Fruit fly (Drosophila melanogaster) whole organism, embryonic: ENCODE measurements around the gene loj.

Source experiments
- Ada2b ChIP-seq: fragments of 200-800 bp; sonication (Bioruptor generic); IDR thresholded peaks from 2 replicates; pipeline ENCODE4 v1.3.6; 2022; ENCODE audit warnings: missing biosample characterization, missing genetic modification characterization
- Asciz ChIP-seq: fragments of 200-800 bp; sonication (Bioruptor generic); optimal IDR thresholded peaks from 2 replicates; lab custom pipeline; 2017; ENCODE audit warnings: missing biosample characterization, mild to moderate bottlenecking, missing genetic modification characterization, missing genetic modification reagents
- CG10209 ChIP-seq: fragments of 200-800 bp; sonication (Bioruptor generic); optimal IDR thresholded peaks from 3 replicates; lab custom pipeline; 2017; ENCODE audit warnings: missing biosample characterization, mild to moderate bottlenecking, missing genetic modification characterization, missing genetic modification reagents
- CG1024 ChIP-seq: fragments of 200-800 bp; sonication (Bioruptor generic); IDR thresholded peaks from 2 replicates; pipeline ENCODE4 v1.3.6; 2022; ENCODE audit warnings: missing biosample characterization, missing genetic modification characterization
- CG10267 ChIP-seq: fragments of 200-800 bp; sonication (Bioruptor generic); optimal IDR thresholded peaks from 2 replicates; lab custom pipeline; 2018; ENCODE audit warnings: missing biosample characterization, mild to moderate bottlenecking, missing genetic modification characterization, moderate library complexity
- CG11398 ChIP-seq: fragments of 200-800 bp; sonication (Bioruptor generic); optimal IDR thresholded peaks from 2 replicates; lab custom pipeline; 2016; ENCODE audit warnings: missing biosample characterization, missing genetic modification characterization
- CG11504 ChIP-seq: fragments of 200-800 bp; sonication (Bioruptor generic); optimal IDR thresholded peaks from 3 replicates; lab custom pipeline; 2019; ENCODE audit warnings: missing biosample characterization, mild to moderate bottlenecking, missing genetic modification characterization, moderate library complexity
- CG11560 ChIP-seq: fragments of 200-800 bp; sonication (Bioruptor generic); IDR thresholded peaks from 3 replicates; pipeline ENCODE4 v1.3.6; 2022; ENCODE audit warnings: missing biosample characterization, missing genetic modification characterization
- CG11695 ChIP-seq: fragments of 200-800 bp; sonication (Bioruptor generic); IDR thresholded peaks from 3 replicates; pipeline ENCODE4 v1.3.6; 2022; ENCODE audit warnings: missing biosample characterization, missing genetic modification characterization
- CG13424 ChIP-seq: fragments of 200-800 bp; sonication (Bioruptor generic); optimal IDR thresholded peaks from 2 replicates; lab custom pipeline; 2019; ENCODE audit warnings: missing biosample characterization, mild to moderate bottlenecking, missing genetic modification characterization, moderate library complexity
- CG14014 ChIP-seq: fragments of 200-800 bp; sonication (Bioruptor generic); IDR thresholded peaks from 2 replicates; pipeline ENCODE4 v1.3.6; 2022; ENCODE audit warnings: missing biosample characterization, missing genetic modification characterization
- CG15479 ChIP-seq: fragments of 200-800 bp; sonication (Bioruptor generic); optimal IDR thresholded peaks from 3 replicates; lab custom pipeline; 2019; ENCODE audit warnings: missing biosample characterization, mild to moderate bottlenecking, missing genetic modification characterization, moderate library complexity
- CG18011 ChIP-seq: fragments of 200-800 bp; sonication (Bioruptor generic); optimal IDR thresholded peaks from 2 replicates; lab custom pipeline; 2017; ENCODE audit warnings: missing biosample characterization, missing genetic modification characterization, mild to moderate bottlenecking, moderate library complexity, missing genotype
- CG18764 ChIP-seq: fragments of 200-800 bp; sonication (Bioruptor generic); optimal IDR thresholded peaks from 3 replicates; lab custom pipeline; 2016; ENCODE audit warnings: missing biosample characterization, missing genetic modification characterization
- CG2202 ChIP-seq: fragments of 200-800 bp; sonication (Bioruptor generic); optimal IDR thresholded peaks from 2 replicates; lab custom pipeline; 2018; ENCODE audit warnings: missing biosample characterization, mild to moderate bottlenecking, missing genetic modification characterization
- CG33213 ChIP-seq: fragments of 200-800 bp; sonication (Bioruptor generic); optimal IDR thresholded peaks from 3 replicates; lab custom pipeline; 2016; ENCODE audit warnings: missing biosample characterization, missing genetic modification characterization
- CG33557 ChIP-seq: fragments of 200-800 bp; sonication (Bioruptor generic); optimal IDR thresholded peaks from 2 replicates; lab custom pipeline; 2019; ENCODE audit warnings: missing biosample characterization, mild to moderate bottlenecking, missing genetic modification characterization, moderate library complexity
- CG6654 ChIP-seq: fragments of 200-800 bp; sonication (Bioruptor generic); optimal IDR thresholded peaks from 2 replicates; lab custom pipeline; 2017; ENCODE audit warnings: missing biosample characterization, mild to moderate bottlenecking, missing genetic modification characterization
- CG8089 ChIP-seq: fragments of 200-800 bp; sonication (Bioruptor generic); optimal IDR thresholded peaks from 3 replicates; lab custom pipeline; 2016; ENCODE audit warnings: missing biosample characterization, missing genetic modification characterization
- CG9437 ChIP-seq: fragments of 200-800 bp; sonication (Bioruptor generic); optimal IDR thresholded peaks from 2 replicates; lab custom pipeline; 2018; ENCODE audit warnings: missing biosample characterization, mild to moderate bottlenecking, missing genetic modification characterization
- CoRest ChIP-seq: fragments of 200-800 bp; sonication (Bioruptor generic); optimal IDR thresholded peaks from 3 replicates; lab custom pipeline; 2018; ENCODE audit warnings: missing biosample characterization, mild to moderate bottlenecking, missing genetic modification characterization, moderate library complexity
- Ets97D ChIP-seq: fragments of 200-800 bp; sonication (Bioruptor generic); optimal IDR thresholded peaks from 3 replicates; lab custom pipeline; 2016; ENCODE audit warnings: missing biosample characterization, missing genetic modification characterization
- Hr51 ChIP-seq, 2 experiments: fragments of 200-800 bp; sonication (Bioruptor generic); optimal IDR thresholded peaks; 2 replicates in 1 of 2; 3 replicates in 1 of 2; lab custom pipeline; 2016 to 2018; ENCODE audit warnings: missing biosample characterization in 2 of 2, missing genetic modification characterization in 2 of 2, mild to moderate bottlenecking in 1 of 2, moderate library complexity in 1 of 2
- Myb ChIP-seq: fragments of 200-800 bp; sonication (Bioruptor generic); optimal IDR thresholded peaks from 2 replicates; lab custom pipeline; 2016; ENCODE audit warnings: missing biosample characterization, missing genetic modification characterization
- NfI ChIP-seq: fragments of 200-800 bp; sonication (Bioruptor generic); optimal IDR thresholded peaks from 3 replicates; lab custom pipeline; 2018; ENCODE audit warnings: missing biosample characterization, mild to moderate bottlenecking, missing genetic modification characterization, moderate library complexity
- PHDP ChIP-seq: fragments of 200-800 bp; sonication (Bioruptor generic); optimal IDR thresholded peaks from 3 replicates; lab custom pipeline; 2018; ENCODE audit warnings: missing biosample characterization, mild to moderate bottlenecking, missing genetic modification characterization, moderate library complexity
- Usf ChIP-seq: fragments of 200-800 bp; sonication (Bioruptor generic); optimal IDR thresholded peaks from 2 replicates; lab custom pipeline; 2017; ENCODE audit warnings: missing genotype, missing biosample characterization, missing genetic modification characterization
- ara ChIP-seq: fragments of 200-800 bp; sonication (Bioruptor generic); IDR thresholded peaks from 2 replicates; pipeline ENCODE4 v1.3.6; 2022; ENCODE audit warnings: missing biosample characterization, missing genetic modification characterization
- bbx ChIP-seq: fragments of 200-800 bp; sonication (Bioruptor generic); IDR thresholded peaks from 2 replicates; pipeline ENCODE4 v1.3.6; 2022; ENCODE audit warnings: missing biosample characterization, missing genetic modification characterization; ENCODE audit not compliant: partially characterized antibody
- bcd ChIP-seq: fragments of 200-800 bp; sonication (Bioruptor generic); optimal IDR thresholded peaks from 2 replicates; lab custom pipeline; 2017; ENCODE audit warnings: missing biosample characterization, mild to moderate bottlenecking, missing genetic modification characterization
- cato ChIP-seq: fragments of 200-800 bp; sonication (Bioruptor generic); optimal IDR thresholded peaks from 2 replicates; lab custom pipeline; 2016; ENCODE audit warnings: missing biosample characterization, missing genetic modification characterization, borderline replicate concordance
- cg ChIP-seq: fragments of 200-800 bp; sonication (Bioruptor generic); optimal IDR thresholded peaks from 3 replicates; lab custom pipeline; 2019; ENCODE audit warnings: missing biosample characterization, mild to moderate bottlenecking, missing genetic modification characterization, moderate library complexity
- chn ChIP-seq: fragments of 200-800 bp; sonication (Bioruptor generic); optimal IDR thresholded peaks from 2 replicates; lab custom pipeline; 2016; ENCODE audit warnings: missing biosample characterization, missing genetic modification characterization
- dmrt99B ChIP-seq: fragments of 200-800 bp; sonication (Bioruptor generic); optimal IDR thresholded peaks from 2 replicates; lab custom pipeline; 2018; ENCODE audit warnings: missing biosample characterization, mild to moderate bottlenecking, missing genetic modification characterization, moderate library complexity
- eyg ChIP-seq: fragments of 200-800 bp; sonication (Bioruptor generic); optimal IDR thresholded peaks from 3 replicates; lab custom pipeline; 2016; ENCODE audit warnings: missing biosample characterization, missing genetic modification characterization
- fru ChIP-seq: fragments of >200 bp; optimal IDR thresholded peaks from 2 replicates; lab custom pipeline; 2017
- fu2 ChIP-seq: fragments of 200-800 bp; sonication (Bioruptor generic); optimal IDR thresholded peaks from 2 replicates; lab custom pipeline; 2016; ENCODE audit warnings: missing biosample characterization, missing genetic modification characterization
- gfzf ChIP-seq: fragments of 200-800 bp; sonication (Bioruptor generic); optimal IDR thresholded peaks from 2 replicates; lab custom pipeline; 2016; ENCODE audit warnings: missing biosample characterization, mild to moderate bottlenecking, missing genetic modification characterization, moderate library complexity
- hbn ChIP-seq: fragments of 200-800 bp; sonication (Bioruptor generic); IDR thresholded peaks from 2 replicates; pipeline ENCODE4 v1.3.6; 2022; ENCODE audit warnings: missing biosample characterization, missing genetic modification characterization; ENCODE audit not compliant: partially characterized antibody
- hkb ChIP-seq, 2 experiments: fragments of 200-800 bp in 1 of 2; fragments of >200 bp in 1 of 2; sonication (Bioruptor generic) in 1 of 2; IDR thresholded peaks in 1 of 2; optimal IDR thresholded peaks in 1 of 2; 2 replicates each; pipeline versions ENCODE4 v1.3.6 to Lab custom; 2017 to 2022; ENCODE audit warnings: missing biosample characterization in 1 of 2, missing genetic modification characterization in 1 of 2
- ken ChIP-seq: fragments of 200-800 bp; sonication (Bioruptor generic); IDR thresholded peaks from 3 replicates; pipeline ENCODE4 v1.3.6; 2022; ENCODE audit warnings: missing biosample characterization, missing genetic modification characterization
- lab ChIP-seq: fragments of 200-800 bp; sonication (Bioruptor generic); optimal IDR thresholded peaks from 3 replicates; lab custom pipeline; 2017; ENCODE audit warnings: missing biosample characterization, missing genetic modification characterization, mild to moderate bottlenecking, moderate library complexity, missing genetic modification reagents
- lola ChIP-seq, 3 experiments: fragments of >200 bp in 2 of 3; fragments of 200-800 bp in 1 of 3; sonication (Bioruptor generic) in 1 of 3; optimal IDR thresholded peaks; 2 replicates each; lab custom pipeline; 2017 to 2019; ENCODE audit warnings: missing biosample characterization in 3 of 3, missing genetic modification characterization in 3 of 3, mild to moderate bottlenecking in 1 of 3, moderate library complexity in 1 of 3
- mam ChIP-seq: fragments of 200-800 bp; sonication (Bioruptor generic); optimal IDR thresholded peaks from 3 replicates; lab custom pipeline; 2016; ENCODE audit warnings: missing biosample characterization, missing genetic modification characterization
- nerfin-2 ChIP-seq: fragments of 200-800 bp; sonication (Bioruptor generic); IDR thresholded peaks from 2 replicates; pipeline ENCODE4 v1.3.6; 2022; ENCODE audit warnings: missing biosample characterization, missing genetic modification characterization; ENCODE audit not compliant: partially characterized antibody
- pfk ChIP-seq: fragments of 200-800 bp; sonication (Bioruptor generic); optimal IDR thresholded peaks from 2 replicates; lab custom pipeline; 2018; ENCODE audit warnings: missing biosample characterization, mild to moderate bottlenecking, missing genetic modification characterization, moderate library complexity
- phol ChIP-seq: fragments of 200-800 bp; sonication (Bioruptor generic); optimal IDR thresholded peaks from 3 replicates; lab custom pipeline; 2018; ENCODE audit warnings: missing biosample characterization, mild to moderate bottlenecking, missing genetic modification characterization, moderate library complexity
- zf30C ChIP-seq: fragments of 200-800 bp; sonication (Bioruptor generic); optimal IDR thresholded peaks from 3 replicates; lab custom pipeline; 2018; ENCODE audit warnings: missing biosample characterization, mild to moderate bottlenecking, missing genetic modification characterization

Gene loj

dm6 chr3L:6059062-6059708 is 35.6 kb upstream of the loj start, which contains the start of gene CG6592 (continued):
- TF ChIP-seq bcd (GFP tag; lab: Kevin White, UChicago), result peak; percentile 12
- TF ChIP-seq CG9437 (GFP tag; lab: Kevin White, UChicago), result no peak
- no peak for TF ChIP-seq CG18764
- TF ChIP-seq chn, result peak; percentile 33
- no peak for TF ChIP-seq CG10267 (tag; lab: Kevin White, UChicago)
- peak in 1 of 3 experiments; percentile 63 for TF ChIP-seq lola (GFP tag; optimal IDR thresholded peaks at IDR 0.05; lab: Kevin White, UChicago)
- peak in 1 of 2 experiments; percentile 14 for TF ChIP-seq Hr51 (GFP tag; optimal IDR thresholded peaks at IDR 0.05; lab: Kevin White, UChicago)
- TF ChIP-seq mam (GFP tag; lab: Kevin White, UChicago), result peak; percentile 4
- no peak for TF ChIP-seq dmrt99B (tag; lab: Kevin White, UChicago)
- TF ChIP-seq CG11398 (GFP tag; lab: Kevin White, UChicago), result peak; percentile 24
- no peak for TF ChIP-seq eyg (GFP tag; lab: Kevin White, UChicago)
- TF ChIP-seq CG11695 (GFP tag; lab: Robert Waterston, UW), result no peak
- no peak for TF ChIP-seq pfk
- no peak for TF ChIP-seq CG11560 (tag; lab: Robert Waterston, UW)
- no peak for TF ChIP-seq ken (GFP tag; lab: Robert Waterston, UW)
- no peak for TF ChIP-seq CG18011 (GFP tag; lab: Kevin White, UChicago)
- TF ChIP-seq nerfin-2, result no peak
- no peak for TF ChIP-seq zf30C
- TF ChIP-seq cato (GFP tag; lab: Kevin White, UChicago), result no peak
- no peak for TF ChIP-seq fru
- peak; percentile 16 for TF ChIP-seq CG2202
- TF ChIP-seq CG6654 (GFP tag; lab: Kevin White, UChicago), result no peak
- no peak for TF ChIP-seq Ada2b (GFP tag; lab: Robert Waterston, UW)
- peak; percentile 62 for TF ChIP-seq CG10209 (GFP tag; lab: Kevin White, UChicago)
- peak; percentile 67 for TF ChIP-seq CG8089 (GFP tag; lab: Kevin White, UChicago)
- peak; percentile 25 for TF ChIP-seq CG15479 (GFP tag; lab: Kevin White, UChicago)
- TF ChIP-seq PHDP, result no peak
- TF ChIP-seq CG33213 (GFP tag; lab: Kevin White, UChicago), result no peak
- TF ChIP-seq cg (GFP tag; lab: Kevin White, UChicago), result no peak
- peak; percentile 68 for TF ChIP-seq Usf
- TF ChIP-seq ara (GFP tag; lab: Robert Waterston, UW), result peak; percentile 47; the same call in 1 of the 2 replicates
- no peak for TF ChIP-seq gfzf
- TF ChIP-seq CG14014 (GFP tag; lab: Robert Waterston, UW), result no peak
- TF ChIP-seq lab (GFP tag; lab: Kevin White, UChicago), result no peak
- TF ChIP-seq phol, result peak; percentile 62
- TF ChIP-seq Asciz (GFP tag; lab: Kevin White, UChicago), result no peak
- TF ChIP-seq fu2 (GFP tag; lab: Kevin White, UChicago), result no peak
- TF ChIP-seq CG33557 (GFP tag; lab: Kevin White, UChicago), result peak; percentile 65
- TF ChIP-seq Myb, result peak; percentile 63
- TF ChIP-seq CG13424 (tag; lab: Kevin White, UChicago), result no peak
- TF ChIP-seq CG1024, result peak; percentile 16; the same call in 1 of the 2 replicates
- TF ChIP-seq hbn (GFP tag; lab: Robert Waterston, UW), result no peak
- no peak for TF ChIP-seq CG11504
- no peak for TF ChIP-seq hkb (optimal IDR thresholded peaks at IDR 0.05; lab: Kevin White, UChicago)
- no peak for TF ChIP-seq hkb (GFP tag; IDR thresholded peaks at IDR 0.05; lab: Robert Waterston, UW)
- peak; percentile 51 for TF ChIP-seq NfI (GFP tag; lab: Kevin White, UChicago)
- peak; percentile 58 for TF ChIP-seq CoRest (tag; lab: Kevin White, UChicago)
- no peak for TF ChIP-seq bbx (GFP tag; lab: Robert Waterston, UW)
- peak; percentile 98 for TF ChIP-seq Ets97D (GFP tag; lab: Kevin White, UChicago)
